Fruit fly (Drosophila melanogaster): ENCODE measurements around the gene Ets21C.
A peak's percentile ranks its signal among the peaks of the same experiment; 100 is the strongest.

The Ets21C gene

dm6 chr2L:517911-518619, 34.7 kb downstream of the Ets21C start (continued):
- TF ChIP-seq CG13624 (GFP tag; optimal IDR thresholded peaks at IDR 0.05): no peak
- TF ChIP-seq CG18764 (GFP tag; optimal IDR thresholded peaks at IDR 0.05): no peak
- TF ChIP-seq trh (GFP tag; optimal IDR thresholded peaks at IDR 0.05): no peak
- no peak for TF ChIP-seq CG16863 (GFP tag; optimal IDR thresholded peaks at IDR 0.05)
- TF ChIP-seq da (GFP tag; optimal IDR thresholded peaks at IDR 0.05): no peak
- peak; percentile 56 for TF ChIP-seq D19A (tag; optimal IDR thresholded peaks at IDR 0.05)
- no peak for TF ChIP-seq CG1024 (GFP tag; IDR thresholded peaks at IDR 0.05)
- TF ChIP-seq grn (GFP tag; optimal IDR thresholded peaks at IDR 0.05): peak; percentile 25
- TF ChIP-seq zen (tag; optimal IDR thresholded peaks at IDR 0.05): peak; percentile 99
- no peak for TF ChIP-seq CG10979 (tag; optimal IDR thresholded peaks at IDR 0.05)
- TF ChIP-seq CG4424 (GFP tag; optimal IDR thresholded peaks at IDR 0.05): no peak
- peak; percentile 16 for TF ChIP-seq fd102C (GFP tag; optimal IDR thresholded peaks at IDR 0.05)
- no peak for TF ChIP-seq CG13296 (GFP tag; optimal IDR thresholded peaks at IDR 0.05)

- peak; percentile 38 for TF ChIP-seq Bdp1 (GFP tag; optimal IDR thresholded peaks at IDR 0.05)
- TF ChIP-seq caup (GFP tag; optimal IDR thresholded peaks at IDR 0.05; ENCODE audit: severe bottlenecking): peak; percentile 58
- peak; percentile 23 for TF ChIP-seq Usf (GFP tag; optimal IDR thresholded peaks at IDR 0.05)
- TF ChIP-seq scrt (GFP tag; optimal IDR thresholded peaks at IDR 0.05): peak; percentile 73
- no peak for TF ChIP-seq mld (GFP tag; IDR thresholded peaks at IDR 0.05; ENCODE audit: partially characterized antibody)
- no peak for TF ChIP-seq Neu2 (GFP tag; optimal IDR thresholded peaks at IDR 0.05; ENCODE audit: borderline replicate concordance)
- TF ChIP-seq CrebB (tag; optimal IDR thresholded peaks at IDR 0.05): peak; percentile 49
- peak; percentile 79 for TF ChIP-seq unpg (GFP tag; optimal IDR thresholded peaks at IDR 0.05)
- peak; percentile 74 for TF ChIP-seq Hmr (GFP tag; optimal IDR thresholded peaks at IDR 0.05)
- peak; percentile 61; the same call in 1 of the 3 replicates for TF ChIP-seq jigr1 (GFP tag; IDR thresholded peaks at IDR 0.05)
- peak; percentile 69 for TF ChIP-seq croc (GFP tag; conservative IDR thresholded peaks at IDR 0.05)
- TF ChIP-seq hb (GFP tag; IDR thresholded peaks at IDR 0.05; ENCODE audit: partially characterized antibody): no peak
- TF ChIP-seq CG11723 (GFP tag; optimal IDR thresholded peaks at IDR 0.05): peak; percentile 38
- TF ChIP-seq CkIIα-i1 (GFP tag; IDR thresholded peaks at IDR 0.05): no peak
- TF ChIP-seq fd64A (GFP tag; optimal IDR thresholded peaks at IDR 0.05): peak; percentile 40
- no peak for TF ChIP-seq knrl (GFP tag; IDR thresholded peaks at IDR 0.05; ENCODE audit: partially characterized antibody)
- peak; percentile 12 for TF ChIP-seq HmgD (GFP tag; optimal IDR thresholded peaks at IDR 0.05)
- TF ChIP-seq Hand (GFP tag; optimal IDR thresholded peaks at IDR 0.05): peak; percentile 65
- TF ChIP-seq slp2 (GFP tag; optimal IDR thresholded peaks at IDR 0.05): peak; percentile 29
- TF ChIP-seq CG7372 (GFP tag; IDR thresholded peaks at IDR 0.05): peak; percentile 64
- peak; percentile 45 for TF ChIP-seq fu2 (GFP tag; optimal IDR thresholded peaks at IDR 0.05)
- peak; percentile 78 for TF ChIP-seq CG6254 (GFP tag; optimal IDR thresholded peaks at IDR 0.05)
- TF ChIP-seq zfh1 (GFP tag; IDR thresholded peaks at IDR 0.05): peak; percentile 81
- no peak for TF ChIP-seq vnd (GFP tag; IDR thresholded peaks at IDR 0.05; ENCODE audit: partially characterized antibody)
- TF ChIP-seq tna (GFP tag; IDR thresholded peaks at IDR 0.05; ENCODE audit: partially characterized antibody): no peak
- TF ChIP-seq Kr (GFP tag; optimal IDR thresholded peaks at IDR 0.05): no peak
- peak; percentile 71 for TF ChIP-seq CG12942 (GFP tag; optimal IDR thresholded peaks at IDR 0.05)
- peak; percentile 83 for TF ChIP-seq tap (tag; optimal IDR thresholded peaks at IDR 0.05)
- TF ChIP-seq Drgx (GFP tag; IDR thresholded peaks at IDR 0.05): peak; percentile 61
- no peak for TF ChIP-seq sima (GFP tag; optimal IDR thresholded peaks at IDR 0.05)
- TF ChIP-seq CG8281 (tag; optimal IDR thresholded peaks at IDR 0.05): peak; percentile 48
- peak; percentile 50 for TF ChIP-seq HmgZ (tag; optimal IDR thresholded peaks at IDR 0.05)
- no peak for TF ChIP-seq CG4328 (GFP tag; optimal IDR thresholded peaks at IDR 0.05)
Observed at dm6 chr2L:516032-516993, 36.4 kb downstream of the Ets21C start.

All from whole organism, embryonic.